Worm (Caenorhabditis elegans) whole organism, early embryonic: ENCODE data around the gene F16G10.11.

Experiments used
- B0310.2 ChIP-seq: sonication (generic microtip); optimal IDR thresholded peaks from 2 replicates; lab custom pipeline; 2016; ENCODE audit warnings: mild to moderate bottlenecking, missing genetic modification characterization, missing compliant biosample characterization
- F13C5.2 ChIP-seq: sonication (generic microtip); optimal IDR thresholded peaks from 2 replicates; lab custom pipeline; 2017; ENCODE audit warnings: mild to moderate bottlenecking, missing genetic modification characterization, inconsistent platforms, missing compliant biosample characterization
- aly-1 ChIP-seq: sonication (generic microtip); optimal IDR thresholded peaks from 2 replicates; lab custom pipeline; 2016; ENCODE audit warnings: missing genetic modification characterization, missing compliant biosample characterization
- ama-1 ChIP-seq: fragments of 150-350 bp; optimal IDR thresholded peaks from 2 replicates; lab custom pipeline; 2014
- ceh-13 ChIP-seq: fragments of 200-800 bp; sonication (Bioruptor generic); optimal IDR thresholded peaks from 2 replicates; lab custom pipeline; 2018; ENCODE audit warnings: mild to moderate bottlenecking, missing genetic modification characterization, missing compliant biosample characterization
- ceh-36 ChIP-seq: sonication (generic microtip); optimal IDR thresholded peaks from 2 replicates; lab custom pipeline; 2016; ENCODE audit warnings: missing genetic modification characterization, inconsistent platforms, missing compliant biosample characterization
- ets-7 ChIP-seq: sonication (generic microtip); optimal IDR thresholded peaks from 2 replicates; lab custom pipeline; 2016; ENCODE audit warnings: missing genotype, missing genetic modification characterization, missing compliant biosample characterization
- flt-1 ChIP-seq: fragments of 200-800 bp; sonication (Bioruptor generic); IDR thresholded peaks from 2 replicates; pipeline ENCODE4 v1.3.6; 2022; ENCODE audit warnings: missing genetic modification characterization, missing compliant biosample characterization
- hmbx-1 ChIP-seq: sonication (generic microtip); optimal IDR thresholded peaks from 2 replicates; lab custom pipeline; 2016; ENCODE audit warnings: mild to moderate bottlenecking, missing genetic modification characterization, missing compliant biosample characterization
- hmg-4 ChIP-seq: fragments of 200-800 bp; sonication (Bioruptor generic); optimal IDR thresholded peaks from 2 replicates; lab custom pipeline; 2018; ENCODE audit warnings: mild to moderate bottlenecking, missing genetic modification characterization, missing compliant biosample characterization
- hnd-1 ChIP-seq: sonication (generic microtip); optimal IDR thresholded peaks from 2 replicates; lab custom pipeline; 2016; ENCODE audit warnings: missing genetic modification characterization, missing compliant biosample characterization
- pes-1 ChIP-seq: fragments of 200-800 bp; sonication (Bioruptor generic); IDR thresholded peaks from 2 replicates; pipeline ENCODE4 v1.3.6; 2022; ENCODE audit warnings: missing genetic modification reagents, missing genetic modification characterization, missing compliant biosample characterization
- scrt-1 ChIP-seq: fragments of 200-800 bp; sonication (Bioruptor generic); IDR thresholded peaks from 2 replicates; pipeline ENCODE4 v1.3.6; 2022; ENCODE audit warnings: missing genetic modification characterization, missing compliant biosample characterization
- sea-1 ChIP-seq: fragments of 200-800 bp; sonication (Bioruptor generic); conservative IDR thresholded peaks from 2 replicates; pipeline ENCODE4 v1.3.6; 2022; ENCODE audit warnings: missing genetic modification characterization, missing compliant biosample characterization
- tbx-11 ChIP-seq: fragments of 200-800 bp; sonication (Bioruptor generic); IDR thresholded peaks from 2 replicates; pipeline ENCODE4 v1.3.6; 2022; ENCODE audit warnings: missing genetic modification characterization, missing compliant biosample characterization
- tbx-37 ChIP-seq: fragments of 200-800 bp; sonication (Bioruptor generic); conservative IDR thresholded peaks from 2 replicates; pipeline ENCODE4 v1.3.6; 2022; ENCODE audit warnings: missing genetic modification reagents, missing genetic modification characterization, missing compliant biosample characterization
- tra-4 ChIP-seq: sonication (generic microtip); optimal IDR thresholded peaks from 2 replicates; lab custom pipeline; 2017; ENCODE audit warnings: missing genetic modification characterization, missing compliant biosample characterization

Gene F16G10.11

ce11 chrII:2393821-2394220, at the start of gene F16G10.11:
Gene F16G10.11 (minus strand): TSS chrII:2393921.
- TF ChIP-seq tbx-11 (GFP tag; lab: Robert Waterston, UW): no peak
- TF ChIP-seq scrt-1 (GFP tag; lab: Robert Waterston, UW): no peak

ce11 chrII:2442979-2443378, 49.3 kb upstream of the F16G10.11 start, which contains the start of gene vab-19:
Gene vab-19 (plus strand): TSS chrII:2443279.
- TF ChIP-seq sea-1 (GFP tag; lab: Robert Waterston, UW) (no peak), scrt-1 (GFP tag; lab: Robert Waterston, UW) (no peak), tra-4 (tag; lab: Kevin White, UChicago) (no peak), hmg-4 (GFP tag; lab: Kevin White, UChicago) (no peak), ama-1 (no peak), hmbx-1 (tag; lab: Kevin White, UChicago) (no peak), aly-1 (no peak), ceh-13 (GFP tag; lab: Kevin White, UChicago) (no peak)

DNA sequence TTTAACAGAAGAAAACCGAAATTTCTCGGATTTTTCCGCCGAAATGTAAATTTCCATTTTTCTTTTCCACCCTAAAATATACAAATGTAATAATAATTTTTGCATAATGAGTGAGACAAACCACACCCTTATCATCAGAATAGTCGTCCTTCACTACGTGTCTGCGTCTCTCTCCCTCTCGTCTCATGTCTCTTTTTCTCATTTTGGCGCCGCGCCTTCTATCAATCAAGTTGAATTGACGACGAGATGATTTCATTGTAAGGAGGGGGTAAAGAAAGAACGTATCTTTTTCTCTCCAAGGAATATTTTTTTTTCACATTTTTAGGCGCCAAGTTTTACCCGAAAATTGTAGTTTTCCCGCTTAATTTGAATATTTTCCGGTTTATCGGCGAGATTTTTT, 48.5 kb upstream of the F16G10.11 start:
- TF ChIP-seq ceh-36 (no peak), B0310.2 (tag; lab: Kevin White, UChicago) (no peak), hmbx-1 (tag; lab: Kevin White, UChicago) (no peak), hmg-4 (GFP tag; lab: Kevin White, UChicago) (no peak), scrt-1 (GFP tag; lab: Robert Waterston, UW) (no peak)

DNA sequence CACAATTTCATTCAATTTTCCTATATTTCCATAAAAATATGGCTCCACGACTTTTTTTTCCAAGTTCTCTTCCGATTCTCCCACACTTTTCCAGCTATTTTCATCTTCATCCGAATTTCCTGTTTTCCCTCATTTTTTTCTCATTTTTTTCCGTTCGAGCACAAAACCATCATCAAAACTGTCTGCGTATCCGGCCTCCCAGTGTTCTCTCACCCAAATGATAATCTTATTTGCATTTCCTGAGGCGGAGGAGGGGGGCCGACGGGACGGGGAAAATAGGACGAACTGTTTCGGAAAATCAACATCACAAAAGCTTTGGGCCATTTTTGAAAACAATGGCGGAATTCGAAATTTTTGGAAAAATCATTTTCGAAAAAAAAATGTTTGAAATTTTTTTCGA, 46.6 kb upstream of the F16G10.11 start:
- no peak for TF ChIP-seq pes-1 (GFP tag; lab: Robert Waterston, UW)
- TF ChIP-seq scrt-1 (GFP tag; lab: Robert Waterston, UW): no peak
- no peak for TF ChIP-seq ama-1
- no peak for TF ChIP-seq ceh-13 (GFP tag; lab: Kevin White, UChicago)
- TF ChIP-seq tra-4 (tag; lab: Kevin White, UChicago): no peak
- TF ChIP-seq flt-1 (GFP tag; lab: Robert Waterston, UW): no peak
- TF ChIP-seq hmg-4 (GFP tag; lab: Kevin White, UChicago): no peak
- TF ChIP-seq ets-7 (tag; lab: Kevin White, UChicago): no peak
- TF ChIP-seq hmbx-1 (tag; lab: Kevin White, UChicago): no peak
- no peak for TF ChIP-seq B0310.2 (tag; lab: Kevin White, UChicago)
- TF ChIP-seq hnd-1 (tag; lab: Kevin White, UChicago): no peak
- TF ChIP-seq ceh-36: no peak
- TF ChIP-seq tbx-37: no peak
- TF ChIP-seq sea-1 (GFP tag; lab: Robert Waterston, UW): no peak
- TF ChIP-seq F13C5.2: no peak
- TF ChIP-seq tbx-11 (GFP tag; lab: Robert Waterston, UW): no peak
- TF ChIP-seq aly-1: no peak

- TF ChIP-seq sea-1 (GFP tag; lab: Robert Waterston, UW) (no peak), ama-1 (no peak), tbx-37 (no peak), B0310.2 (tag; lab: Kevin White, UChicago) (no peak), ceh-13 (GFP tag; lab: Kevin White, UChicago) (no peak), hmg-4 (GFP tag; lab: Kevin White, UChicago) (no peak), pes-1 (GFP tag; lab: Robert Waterston, UW) (no peak), tra-4 (tag; lab: Kevin White, UChicago) (no peak), scrt-1 (GFP tag; lab: Robert Waterston, UW) (no peak), tbx-11 (GFP tag; lab: Robert Waterston, UW) (no peak), hmbx-1 (tag; lab: Kevin White, UChicago) (no peak), ceh-36 (no peak), aly-1 (no peak), F13C5.2 (no peak), flt-1 (GFP tag; lab: Robert Waterston, UW) (no peak), ets-7 (tag; lab: Kevin White, UChicago) (no peak)
Measured at ce11 chrII:2438944-2439343, 45.2 kb upstream of the F16G10.11 start.

ce11 chrII:2438180-2438579, 44.5 kb upstream of the F16G10.11 start:
- TF ChIP-seq hmbx-1 (tag; lab: Kevin White, UChicago) (no peak), B0310.2 (tag; lab: Kevin White, UChicago) (no peak), tbx-11 (GFP tag; lab: Robert Waterston, UW) (no peak), hnd-1 (tag; lab: Kevin White, UChicago) (no peak), sea-1 (GFP tag; lab: Robert Waterston, UW) (no peak), ets-7 (tag; lab: Kevin White, UChicago) (no peak), hmg-4 (GFP tag; lab: Kevin White, UChicago) (no peak), tbx-37 (no peak)

DNA sequence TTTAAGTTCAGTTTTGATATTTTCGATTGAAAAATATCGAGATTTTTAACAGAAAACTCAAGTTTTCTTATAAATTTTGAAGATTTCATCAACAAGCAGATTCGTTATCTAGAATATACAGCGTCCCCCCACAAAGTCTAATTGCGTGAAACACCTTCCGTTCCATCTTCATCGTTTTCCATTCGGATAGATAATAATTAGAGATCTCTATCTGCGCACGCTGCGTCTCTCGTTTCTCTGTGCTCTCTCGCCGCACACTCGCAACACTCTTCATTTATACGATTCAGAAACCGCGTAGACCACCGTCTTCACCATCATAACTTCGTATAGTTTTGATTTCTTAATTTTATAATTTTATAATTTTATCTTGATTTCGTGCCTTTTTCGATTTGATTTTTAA, 43.0 kb upstream of the F16G10.11 start:
- TF ChIP-seq hmg-4 (GFP tag; lab: Kevin White, UChicago) (no peak), tbx-37 (no peak), hnd-1 (tag; lab: Kevin White, UChicago) (no peak), ama-1 (no peak), hmbx-1 (tag; lab: Kevin White, UChicago) (no peak), tbx-11 (GFP tag; lab: Robert Waterston, UW) (no peak), sea-1 (GFP tag; lab: Robert Waterston, UW) (no peak), B0310.2 (tag; lab: Kevin White, UChicago) (no peak), tra-4 (tag; lab: Kevin White, UChicago) (no peak), ceh-13 (GFP tag; lab: Kevin White, UChicago) (no peak)

- TF ChIP-seq B0310.2 (tag; lab: Kevin White, UChicago) (no peak), tbx-37 (no peak), ceh-13 (GFP tag; lab: Kevin White, UChicago) (no peak), F13C5.2 (no peak), ceh-36 (no peak), hnd-1 (tag; lab: Kevin White, UChicago) (no peak), ama-1 (no peak), aly-1 (no peak)
Measured at ce11 chrII:2435566-2435965, 41.8 kb upstream of the F16G10.11 start.
